Fruit fly (Drosophila melanogaster) whole organism, pupa: Measurements from ENCODE around the gene Cht11.
A peak's percentile ranks its signal among the peaks of the same experiment; 100 is the strongest.

Experiments
- CG10348 ChIP-seq: fragments of 200-800 bp; sonication (Bioruptor generic); IDR thresholded peaks from 2 replicates; pipeline ENCODE4 v1.3.6; 2022; ENCODE audit warnings: missing biosample characterization, missing genetic modification characterization
- CG12605 ChIP-seq: fragments of 200-800 bp; sonication (Bioruptor generic); IDR thresholded peaks from 2 replicates; pipeline ENCODE4 v1.3.6; 2022; ENCODE audit warnings: missing biosample characterization, missing genetic modification characterization
- CG13204 ChIP-seq: fragments of 200-800 bp; sonication (Bioruptor generic); optimal IDR thresholded peaks from 2 replicates; lab custom pipeline; 2018; ENCODE audit warnings: missing biosample characterization, mild to moderate bottlenecking, missing genetic modification characterization, moderate library complexity
- CG14655 ChIP-seq: fragments of 200-800 bp; sonication (Bioruptor generic); optimal IDR thresholded peaks from 3 replicates; lab custom pipeline; 2017; ENCODE audit warnings: mild to moderate bottlenecking, missing biosample characterization, missing genetic modification reagents, missing genetic modification characterization
- CG15710 ChIP-seq: fragments of 200-800 bp; sonication (Bioruptor generic); optimal IDR thresholded peaks from 2 replicates; lab custom pipeline; 2018; ENCODE audit warnings: missing biosample characterization, mild to moderate bottlenecking, missing genetic modification characterization, moderate library complexity
- CG17806 ChIP-seq: fragments of 200-800 bp; sonication (Bioruptor generic); optimal IDR thresholded peaks from 2 replicates; lab custom pipeline; 2018; ENCODE audit warnings: missing biosample characterization, mild to moderate bottlenecking, missing genetic modification characterization, moderate library complexity
- CG32121 ChIP-seq: fragments of 200-800 bp; sonication (Bioruptor generic); IDR thresholded peaks from 2 replicates; pipeline ENCODE4 v1.3.6; 2022; ENCODE audit warnings: missing biosample characterization, missing genetic modification characterization
- CG34367 ChIP-seq: fragments of 200-800 bp; sonication (Bioruptor generic); optimal IDR thresholded peaks from 2 replicates; lab custom pipeline; 2018; ENCODE audit warnings: missing biosample characterization, mild to moderate bottlenecking, missing genetic modification characterization
- CG4496 ChIP-seq: fragments of 200-800 bp; sonication (Bioruptor generic); IDR thresholded peaks from 3 replicates; pipeline ENCODE4 v1.3.6; 2022; ENCODE audit warnings: missing biosample characterization, missing genetic modification characterization
- CG8159 ChIP-seq: fragments of 200-800 bp; sonication (Bioruptor generic); optimal IDR thresholded peaks from 3 replicates; lab custom pipeline; 2018; ENCODE audit warnings: missing biosample characterization, mild to moderate bottlenecking, missing genetic modification characterization, moderate library complexity
- CG8301 ChIP-seq: fragments of 200-800 bp; sonication (Bioruptor generic); optimal IDR thresholded peaks from 2 replicates; lab custom pipeline; 2018; ENCODE audit warnings: missing biosample characterization, mild to moderate bottlenecking, missing genetic modification characterization
- CG9948 ChIP-seq: fragments of 200-800 bp; sonication (Bioruptor generic); optimal IDR thresholded peaks from 2 replicates; lab custom pipeline; 2018; ENCODE audit warnings: missing biosample characterization, mild to moderate bottlenecking, missing genetic modification characterization, moderate library complexity
- D1 ChIP-seq: fragments of 200-800 bp; sonication (Bioruptor generic); optimal IDR thresholded peaks from 2 replicates; lab custom pipeline; 2018; ENCODE audit warnings: missing biosample characterization, mild to moderate bottlenecking, missing genetic modification characterization, moderate library complexity
- EcR ChIP-seq: fragments of 200-800 bp; sonication (Bioruptor generic); optimal IDR thresholded peaks from 3 replicates; lab custom pipeline; 2019; ENCODE audit warnings: missing biosample characterization, missing genetic modification characterization, mild to moderate bottlenecking, moderate library complexity, missing genetic modification reagents
- Ets98B ChIP-seq: fragments of 200-800 bp; sonication (Bioruptor generic); IDR thresholded peaks from 2 replicates; pipeline ENCODE4 v1.3.6; 2022; ENCODE audit warnings: missing biosample characterization, missing genetic modification characterization
- Pif1A ChIP-seq: fragments of 200-800 bp; sonication (Bioruptor generic); optimal IDR thresholded peaks from 3 replicates; lab custom pipeline; 2016; ENCODE audit warnings: missing biosample characterization, missing genetic modification characterization
- Pif1B ChIP-seq: fragments of 200-800 bp; sonication (Bioruptor generic); optimal IDR thresholded peaks from 3 replicates; lab custom pipeline; 2016; ENCODE audit warnings: missing biosample characterization, missing genetic modification characterization
- Snoo ChIP-seq: fragments of 200-800 bp; sonication (Bioruptor generic); optimal IDR thresholded peaks from 3 replicates; lab custom pipeline; 2017; ENCODE audit warnings: missing biosample characterization, mild to moderate bottlenecking, missing genetic modification characterization, inconsistent platforms
- fd96Ca ChIP-seq: fragments of 200-800 bp; sonication (Bioruptor generic); IDR thresholded peaks from 3 replicates; pipeline ENCODE4 v1.3.6; 2022; ENCODE audit warnings: missing biosample characterization, missing genetic modification characterization
- gl ChIP-seq: fragments of 200-800 bp; sonication (Bioruptor generic); optimal IDR thresholded peaks from 2 replicates; lab custom pipeline; 2018; ENCODE audit warnings: missing biosample characterization, mild to moderate bottlenecking, missing genetic modification characterization
- rn ChIP-seq: fragments of 200-800 bp; sonication (Bioruptor generic); IDR thresholded peaks from 2 replicates; pipeline ENCODE4 v1.3.6; 2022; ENCODE audit warnings: missing biosample characterization, missing genetic modification characterization

Cht11 gene

DNA sequence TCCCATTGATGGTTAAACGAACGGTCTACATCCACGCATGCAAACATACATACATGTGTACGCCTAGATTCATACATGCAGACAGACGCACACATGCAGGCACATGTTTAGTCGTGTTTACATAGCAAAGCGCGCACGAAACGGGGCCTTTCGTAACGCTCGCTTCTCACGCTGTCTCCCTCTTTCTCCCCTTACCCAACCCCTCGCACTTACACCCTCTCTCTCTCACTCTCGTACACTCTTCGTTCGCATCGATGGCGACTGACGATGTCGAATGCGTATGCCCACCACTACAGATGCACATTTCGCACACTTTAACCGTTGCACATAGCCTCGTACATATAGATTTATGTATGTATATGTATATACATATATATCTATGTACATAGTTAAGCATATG, 16.7 kb upstream of the Cht11 start:
- TF ChIP-seq CG17806 (tag; lab: Kevin White, UChicago) (no peak), EcR (GFP tag; lab: Kevin White, UChicago) (no peak), CG12605 (GFP tag; lab: Robert Waterston, UW) (no peak), Snoo (tag; lab: Kevin White, UChicago) (no peak), CG15710 (tag; lab: Kevin White, UChicago) (no peak), Pif1B (no peak), CG13204 (GFP tag; lab: Kevin White, UChicago) (peak; percentile 82), CG4496 (GFP tag; lab: Robert Waterston, UW) (peak; percentile 48; the same call in 2 of the 3 replicates), fd96Ca (peak; percentile 8; the same call in 1 of the 3 replicates)

DNA sequence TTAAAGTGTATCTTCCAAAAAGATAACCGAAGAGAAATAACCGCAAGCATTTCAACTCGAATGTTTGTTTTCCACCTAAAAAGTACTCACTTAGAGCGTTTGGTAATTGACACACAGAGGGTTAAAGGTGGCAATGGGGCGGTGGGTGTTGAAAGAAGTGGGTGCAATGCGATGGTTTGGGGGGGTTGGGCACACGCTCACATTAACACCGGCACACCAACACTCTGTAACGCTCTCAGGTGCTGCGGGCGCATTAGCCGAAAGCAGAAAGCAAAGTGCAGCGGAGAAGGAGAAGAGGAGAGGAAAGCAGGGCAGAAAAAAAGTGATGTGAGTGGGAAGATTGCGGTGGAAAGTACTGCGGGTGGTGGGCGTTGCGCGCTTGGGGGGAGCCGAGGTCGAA, 15.7 kb upstream of the Cht11 start:
- no peak for TF ChIP-seq CG17806 (tag; lab: Kevin White, UChicago)

DNA sequence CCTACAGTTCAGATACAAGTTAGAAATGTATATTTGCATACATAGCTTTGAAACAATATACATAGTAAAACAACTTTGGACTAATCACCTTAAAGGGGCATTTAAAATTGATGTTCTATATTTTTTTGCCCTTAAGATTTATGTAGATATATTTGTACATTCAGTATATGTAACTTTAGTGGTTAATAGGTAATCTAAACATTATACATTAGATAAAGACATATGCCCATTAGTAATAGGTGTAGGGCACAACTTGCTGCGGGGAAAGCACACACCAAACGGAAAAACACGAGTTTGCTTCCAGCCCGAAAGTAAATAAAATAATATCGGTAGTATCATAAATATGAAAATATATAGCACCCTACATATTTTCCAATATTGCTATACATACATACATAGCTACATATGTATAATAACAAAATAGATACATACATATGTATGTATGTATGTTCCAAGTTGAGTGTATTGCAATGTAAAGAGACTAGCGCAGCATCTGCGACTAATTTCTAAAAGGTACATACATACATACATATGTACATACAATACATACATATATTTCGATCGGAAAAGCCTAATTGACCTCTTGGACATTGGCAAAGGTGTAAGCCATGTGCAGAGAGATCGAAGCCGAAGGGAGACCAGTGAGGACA, 14.1 kb upstream of the Cht11 start, which contains the start of gene CG43736:
CG43736 (plus strand) TSS at position 600 of the 650 bp plus-strand sequence.
- peak; percentile 83 for TF ChIP-seq CG13204 (GFP tag; lab: Kevin White, UChicago)
- peak; percentile 97 for TF ChIP-seq CG8159 (tag; lab: Kevin White, UChicago)
- TF ChIP-seq EcR (GFP tag; lab: Kevin White, UChicago) = no peak
- TF ChIP-seq CG14655 (GFP tag; lab: Kevin White, UChicago) = peak; percentile 99
- TF ChIP-seq CG32121 (GFP tag; lab: Robert Waterston, UW) = peak; percentile 91
- peak; percentile 96 for TF ChIP-seq CG15710 (tag; lab: Kevin White, UChicago)
- TF ChIP-seq CG17806 (tag; lab: Kevin White, UChicago) = peak; percentile 96
- TF ChIP-seq D1 (tag; lab: Kevin White, UChicago) = peak; percentile 91
- TF ChIP-seq Ets98B (GFP tag; lab: Robert Waterston, UW) = peak; percentile 79
- TF ChIP-seq CG9948 (tag; lab: Kevin White, UChicago) = peak; percentile 99
- peak; percentile 77; the same call in 1 of the 2 replicates for TF ChIP-seq CG12605 (GFP tag; lab: Robert Waterston, UW)
- TF ChIP-seq gl (tag; lab: Kevin White, UChicago) = peak; percentile 85
- peak; percentile 89 for TF ChIP-seq rn (GFP tag; lab: Robert Waterston, UW)
- TF ChIP-seq Snoo (tag; lab: Kevin White, UChicago) = peak; percentile 89
- TF ChIP-seq CG4496 (GFP tag; lab: Robert Waterston, UW) = peak; percentile 92
- TF ChIP-seq fd96Ca = no peak
- peak; percentile 86 for TF ChIP-seq CG10348 (GFP tag; lab: Robert Waterston, UW)
- TF ChIP-seq Pif1B = peak; percentile 90
- TF ChIP-seq Pif1A (GFP tag; lab: Kevin White, UChicago) = peak; percentile 93
- TF ChIP-seq CG8301 = peak; percentile 98
- TF ChIP-seq CG34367 (tag; lab: Kevin White, UChicago) = peak; percentile 95

DNA sequence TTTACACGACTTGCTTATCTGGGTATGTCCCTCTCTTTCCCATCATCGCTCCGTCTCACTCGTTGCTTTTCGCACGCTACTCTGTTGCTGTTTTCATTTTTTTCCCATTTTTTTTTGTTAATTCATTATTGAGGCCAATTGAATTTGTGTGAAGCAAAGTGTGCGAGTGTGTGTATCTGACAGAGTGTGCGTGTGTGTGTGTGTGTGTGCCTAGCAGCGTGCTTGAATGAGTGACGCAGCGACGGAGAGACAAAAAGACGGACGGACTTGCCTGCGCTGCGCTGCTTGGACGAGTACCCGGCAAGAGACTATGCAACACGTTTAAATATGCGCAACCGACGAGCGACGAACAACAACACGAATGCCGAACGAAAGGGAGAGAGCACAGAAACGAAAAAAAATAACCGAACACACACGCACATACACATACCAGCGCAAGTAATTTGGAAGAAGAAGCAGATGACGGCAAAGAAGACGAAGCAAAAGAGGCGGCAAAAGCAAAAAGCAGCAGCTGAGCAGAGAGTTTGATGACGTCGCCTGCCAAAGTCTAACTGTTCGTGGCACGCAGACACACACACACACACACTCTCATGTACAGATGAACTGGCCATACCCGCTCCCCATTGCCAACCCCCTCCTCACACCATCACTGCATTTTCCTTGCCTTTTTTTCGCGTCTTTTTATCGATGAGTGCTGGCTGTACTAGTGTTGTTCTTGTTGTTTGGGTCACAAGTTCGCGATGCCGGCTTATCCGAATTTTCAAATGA, 13.4 kb upstream of the Cht11 start:
- peak; percentile 68; the same call in 2 of the 3 replicates for TF ChIP-seq fd96Ca
- no peak for TF ChIP-seq CG12605 (GFP tag; lab: Robert Waterston, UW)
- peak; percentile 50 for TF ChIP-seq EcR (GFP tag; lab: Kevin White, UChicago)

DNA sequence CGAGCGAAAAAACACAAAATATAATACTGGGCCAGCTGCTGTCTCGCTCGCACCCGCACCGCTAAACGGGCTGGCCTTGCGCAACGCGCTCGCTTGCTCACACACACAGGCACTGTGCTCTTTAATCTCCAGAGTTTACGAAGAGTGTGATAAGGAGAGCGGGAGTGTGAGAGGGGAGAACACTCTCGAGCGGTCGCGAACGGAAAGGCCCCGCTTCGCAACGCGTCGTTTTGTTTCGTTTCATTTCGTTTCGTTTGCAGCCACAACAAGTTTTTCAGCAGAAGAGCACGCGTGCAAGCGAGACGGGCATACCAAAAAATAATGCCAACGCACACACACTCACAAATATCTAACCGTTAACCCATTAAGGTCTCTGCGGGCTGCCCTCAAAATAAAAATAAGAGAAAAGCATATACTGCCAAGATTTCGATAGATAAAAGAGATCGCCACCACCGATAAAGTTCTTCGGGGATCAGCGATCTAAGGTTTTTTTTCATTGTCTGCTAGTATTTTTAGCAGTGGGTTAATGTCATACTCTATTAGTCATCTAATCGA, 12.3 kb upstream of the Cht11 start:
- no peak for TF ChIP-seq CG10348 (GFP tag; lab: Robert Waterston, UW)
- peak; percentile 70 for TF ChIP-seq rn (GFP tag; lab: Robert Waterston, UW)
- TF ChIP-seq Snoo (tag; lab: Kevin White, UChicago) = peak; percentile 69
- TF ChIP-seq Pif1B = peak; percentile 75
- peak; percentile 92 for TF ChIP-seq CG4496 (GFP tag; lab: Robert Waterston, UW)
- TF ChIP-seq gl (tag; lab: Kevin White, UChicago) = peak; percentile 55
- TF ChIP-seq CG9948 (tag; lab: Kevin White, UChicago) = peak; percentile 67
- peak; percentile 93 for TF ChIP-seq fd96Ca
- peak; percentile 79 for TF ChIP-seq CG8301
- peak; percentile 79 for TF ChIP-seq CG15710 (tag; lab: Kevin White, UChicago)
- TF ChIP-seq CG14655 (GFP tag; lab: Kevin White, UChicago) = peak; percentile 87
- peak; percentile 63; the same call in 1 of the 2 replicates for TF ChIP-seq CG12605 (GFP tag; lab: Robert Waterston, UW)
- TF ChIP-seq CG32121 (GFP tag; lab: Robert Waterston, UW) = peak; percentile 85
- TF ChIP-seq D1 (tag; lab: Kevin White, UChicago) = no peak
- TF ChIP-seq Ets98B (GFP tag; lab: Robert Waterston, UW) = peak; percentile 86
- peak; percentile 78 for TF ChIP-seq Pif1A (GFP tag; lab: Kevin White, UChicago)
- TF ChIP-seq CG8159 (tag; lab: Kevin White, UChicago) = peak; percentile 81
- TF ChIP-seq CG13204 (GFP tag; lab: Kevin White, UChicago) = peak; percentile 94
- TF ChIP-seq EcR (GFP tag; lab: Kevin White, UChicago) = peak; percentile 76
- TF ChIP-seq CG17806 (tag; lab: Kevin White, UChicago) = peak; percentile 70
- TF ChIP-seq CG34367 (tag; lab: Kevin White, UChicago) = peak; percentile 47
